Fruit fly (Drosophila melanogaster) whole organism, pupa: ENCODE measurements around the gene CG7768.
A peak's percentile ranks its signal among the peaks of the same experiment; 100 is the strongest.

ENCODE experiments used
- CG10348 ChIP-seq: fragments of 200-800 bp; sonication (Bioruptor generic); IDR thresholded peaks from 2 replicates; pipeline ENCODE4 v1.3.6; 2022; ENCODE audit warnings: missing biosample characterization, missing genetic modification characterization
- CG12605 ChIP-seq: fragments of 200-800 bp; sonication (Bioruptor generic); IDR thresholded peaks from 2 replicates; pipeline ENCODE4 v1.3.6; 2022; ENCODE audit warnings: missing biosample characterization, missing genetic modification characterization
- CG13204 ChIP-seq: fragments of 200-800 bp; sonication (Bioruptor generic); optimal IDR thresholded peaks from 2 replicates; lab custom pipeline; 2018; ENCODE audit warnings: missing biosample characterization, mild to moderate bottlenecking, missing genetic modification characterization, moderate library complexity
- CG14655 ChIP-seq: fragments of 200-800 bp; sonication (Bioruptor generic); optimal IDR thresholded peaks from 3 replicates; lab custom pipeline; 2017; ENCODE audit warnings: mild to moderate bottlenecking, missing biosample characterization, missing genetic modification reagents, missing genetic modification characterization
- CG15710 ChIP-seq: fragments of 200-800 bp; sonication (Bioruptor generic); optimal IDR thresholded peaks from 2 replicates; lab custom pipeline; 2018; ENCODE audit warnings: missing biosample characterization, mild to moderate bottlenecking, missing genetic modification characterization, moderate library complexity
- CG17806 ChIP-seq: fragments of 200-800 bp; sonication (Bioruptor generic); optimal IDR thresholded peaks from 2 replicates; lab custom pipeline; 2018; ENCODE audit warnings: missing biosample characterization, mild to moderate bottlenecking, missing genetic modification characterization, moderate library complexity
- CG32121 ChIP-seq: fragments of 200-800 bp; sonication (Bioruptor generic); IDR thresholded peaks from 2 replicates; pipeline ENCODE4 v1.3.6; 2022; ENCODE audit warnings: missing biosample characterization, missing genetic modification characterization
- CG34367 ChIP-seq: fragments of 200-800 bp; sonication (Bioruptor generic); optimal IDR thresholded peaks from 2 replicates; lab custom pipeline; 2018; ENCODE audit warnings: missing biosample characterization, mild to moderate bottlenecking, missing genetic modification characterization
- CG4496 ChIP-seq: fragments of 200-800 bp; sonication (Bioruptor generic); IDR thresholded peaks from 3 replicates; pipeline ENCODE4 v1.3.6; 2022; ENCODE audit warnings: missing biosample characterization, missing genetic modification characterization
- CG8159 ChIP-seq: fragments of 200-800 bp; sonication (Bioruptor generic); optimal IDR thresholded peaks from 3 replicates; lab custom pipeline; 2018; ENCODE audit warnings: missing biosample characterization, mild to moderate bottlenecking, missing genetic modification characterization, moderate library complexity
- CG8301 ChIP-seq: fragments of 200-800 bp; sonication (Bioruptor generic); optimal IDR thresholded peaks from 2 replicates; lab custom pipeline; 2018; ENCODE audit warnings: missing biosample characterization, mild to moderate bottlenecking, missing genetic modification characterization
- CG9948 ChIP-seq: fragments of 200-800 bp; sonication (Bioruptor generic); optimal IDR thresholded peaks from 2 replicates; lab custom pipeline; 2018; ENCODE audit warnings: missing biosample characterization, mild to moderate bottlenecking, missing genetic modification characterization, moderate library complexity
- D1 ChIP-seq: fragments of 200-800 bp; sonication (Bioruptor generic); optimal IDR thresholded peaks from 2 replicates; lab custom pipeline; 2018; ENCODE audit warnings: missing biosample characterization, mild to moderate bottlenecking, missing genetic modification characterization, moderate library complexity
- EcR ChIP-seq: fragments of 200-800 bp; sonication (Bioruptor generic); optimal IDR thresholded peaks from 3 replicates; lab custom pipeline; 2019; ENCODE audit warnings: missing biosample characterization, missing genetic modification characterization, mild to moderate bottlenecking, moderate library complexity, missing genetic modification reagents
- Ets98B ChIP-seq: fragments of 200-800 bp; sonication (Bioruptor generic); IDR thresholded peaks from 2 replicates; pipeline ENCODE4 v1.3.6; 2022; ENCODE audit warnings: missing biosample characterization, missing genetic modification characterization
- Pif1A ChIP-seq: fragments of 200-800 bp; sonication (Bioruptor generic); optimal IDR thresholded peaks from 3 replicates; lab custom pipeline; 2016; ENCODE audit warnings: missing biosample characterization, missing genetic modification characterization
- Pif1B ChIP-seq: fragments of 200-800 bp; sonication (Bioruptor generic); optimal IDR thresholded peaks from 3 replicates; lab custom pipeline; 2016; ENCODE audit warnings: missing biosample characterization, missing genetic modification characterization
- Snoo ChIP-seq: fragments of 200-800 bp; sonication (Bioruptor generic); optimal IDR thresholded peaks from 3 replicates; lab custom pipeline; 2017; ENCODE audit warnings: missing biosample characterization, mild to moderate bottlenecking, missing genetic modification characterization, inconsistent platforms
- fd96Ca ChIP-seq: fragments of 200-800 bp; sonication (Bioruptor generic); IDR thresholded peaks from 3 replicates; pipeline ENCODE4 v1.3.6; 2022; ENCODE audit warnings: missing biosample characterization, missing genetic modification characterization
- gl ChIP-seq: fragments of 200-800 bp; sonication (Bioruptor generic); optimal IDR thresholded peaks from 2 replicates; lab custom pipeline; 2018; ENCODE audit warnings: missing biosample characterization, mild to moderate bottlenecking, missing genetic modification characterization
- rn ChIP-seq: fragments of 200-800 bp; sonication (Bioruptor generic); IDR thresholded peaks from 2 replicates; pipeline ENCODE4 v1.3.6; 2022; ENCODE audit warnings: missing biosample characterization, missing genetic modification characterization

The CG7768 gene

DNA sequence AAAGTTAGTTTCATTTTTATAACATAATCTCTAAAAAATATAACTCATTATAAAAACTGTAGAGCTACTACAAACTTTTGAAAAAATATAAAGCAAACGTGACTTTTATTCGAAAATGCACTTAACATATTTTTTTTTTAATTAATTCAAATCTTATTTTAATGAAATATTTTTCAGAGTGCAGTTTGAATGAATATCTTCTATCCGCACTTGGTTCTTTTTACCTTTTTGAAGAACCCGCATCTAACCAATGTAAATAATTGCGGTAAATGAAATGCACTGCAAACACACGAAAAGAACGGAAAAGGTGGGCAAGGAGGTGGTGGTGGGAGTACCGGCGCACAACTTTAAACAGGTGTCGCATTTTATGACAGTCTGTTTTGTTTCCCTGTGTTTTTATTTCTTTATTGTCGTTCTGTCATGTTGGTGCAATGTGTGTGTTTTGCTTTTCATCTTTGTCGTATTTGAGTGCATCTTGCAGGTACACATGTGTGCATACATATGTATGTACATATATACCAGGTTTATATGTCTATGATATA, 24.0 kb upstream of the CG7768 start:
- peak; percentile 6 for TF ChIP-seq CG8159
- TF ChIP-seq CG32121 (GFP tag; lab: Robert Waterston, UW), result peak; percentile 35; the same call in 1 of the 2 replicates
- TF ChIP-seq CG10348 (GFP tag; lab: Robert Waterston, UW), result no peak
- TF ChIP-seq fd96Ca, result no peak
- no peak for TF ChIP-seq CG34367 (tag; lab: Kevin White, UChicago)
- no peak for TF ChIP-seq D1
- TF ChIP-seq CG15710, result no peak
- TF ChIP-seq CG17806 (tag; lab: Kevin White, UChicago), result no peak
- no peak for TF ChIP-seq CG4496 (GFP tag; lab: Robert Waterston, UW)
- TF ChIP-seq gl (tag; lab: Kevin White, UChicago), result no peak
- no peak for TF ChIP-seq Pif1A (GFP tag; lab: Kevin White, UChicago)
- TF ChIP-seq CG12605 (GFP tag; lab: Robert Waterston, UW), result no peak
- TF ChIP-seq CG13204 (GFP tag; lab: Kevin White, UChicago), result no peak
- TF ChIP-seq rn (GFP tag; lab: Robert Waterston, UW), result no peak
- no peak for TF ChIP-seq EcR (GFP tag; lab: Kevin White, UChicago)
- no peak for TF ChIP-seq Pif1B
- TF ChIP-seq CG8301, result no peak
- TF ChIP-seq, all 21 proteins: peak for 2

- TF ChIP-seq CG34367 (tag; lab: Kevin White, UChicago) (no peak), CG4496 (GFP tag; lab: Robert Waterston, UW) (no peak), CG17806 (tag; lab: Kevin White, UChicago) (no peak), D1 (no peak)
These were observed 22.3 kb upstream of the CG7768 start for dm6 chr3L:14195714-14196113.

DNA sequence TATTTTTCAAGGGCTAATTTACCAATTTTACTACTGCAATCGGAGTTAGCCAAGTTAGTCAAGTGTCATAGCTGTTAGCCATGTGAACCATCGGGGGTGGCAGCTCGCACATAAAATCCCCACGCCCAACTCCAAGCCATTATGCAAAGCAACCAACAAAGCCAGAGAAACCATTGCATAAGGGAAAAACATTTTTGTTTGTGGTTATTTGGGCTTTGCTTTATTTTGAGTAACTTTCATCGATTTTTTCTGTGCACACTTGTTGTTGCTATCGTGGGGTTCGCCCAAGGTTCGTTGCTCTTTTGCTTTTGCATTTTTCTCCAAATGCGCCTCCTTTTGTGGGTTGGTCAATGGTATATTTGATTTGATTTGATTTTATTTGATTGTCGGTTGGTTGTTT, 19.8 kb upstream of the CG7768 start:
- TF ChIP-seq CG10348 (GFP tag; lab: Robert Waterston, UW) (no peak), Snoo (tag; lab: Kevin White, UChicago) (no peak)

DNA sequence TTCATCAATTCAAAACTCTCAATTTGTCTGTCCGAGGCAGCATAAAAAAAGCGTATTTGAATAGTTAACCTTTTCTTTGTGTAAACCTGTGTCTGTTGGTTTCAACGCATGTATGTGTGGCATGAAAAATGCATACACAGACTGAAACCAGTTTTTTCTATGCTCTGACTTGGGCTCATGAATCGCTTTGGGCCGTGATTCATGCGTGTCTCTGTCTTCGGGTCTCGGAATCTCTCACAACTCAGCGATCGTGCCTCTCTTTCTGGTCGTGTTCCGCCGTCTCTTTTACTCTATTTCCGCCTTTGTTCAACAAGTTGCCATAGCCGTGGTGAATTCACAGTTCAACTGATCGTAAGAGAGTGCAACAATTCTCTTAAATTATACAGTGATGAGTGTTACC, 17.0 kb upstream of the CG7768 start:
- TF ChIP-seq gl (tag; lab: Kevin White, UChicago) (no peak), D1 (peak; percentile 24), CG34367 (tag; lab: Kevin White, UChicago) (no peak), EcR (GFP tag; lab: Kevin White, UChicago) (peak; percentile 52), CG32121 (GFP tag; lab: Robert Waterston, UW) (peak; percentile 18; the same call in 1 of the 2 replicates)

DNA sequence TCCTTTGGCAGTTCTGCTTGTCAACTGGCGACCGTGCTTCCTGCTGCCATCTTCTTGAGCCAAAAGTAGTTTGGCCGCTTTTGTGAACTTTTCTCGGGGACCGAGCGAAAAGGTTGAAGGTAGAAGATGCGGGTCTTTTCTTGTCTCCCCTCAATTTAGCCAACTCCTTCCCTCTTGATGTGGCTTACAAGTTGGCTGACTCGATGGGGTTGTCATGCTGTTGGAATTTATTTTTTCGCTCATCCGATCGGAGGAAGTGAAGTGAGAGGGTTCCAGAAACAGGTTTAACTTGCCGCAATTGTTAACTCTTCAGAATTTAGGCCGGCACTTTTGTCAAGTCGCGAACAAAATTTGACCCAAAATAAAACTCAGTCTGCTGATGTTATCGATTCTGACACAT, 15.7 kb upstream of the CG7768 start:
- TF ChIP-seq D1 (no peak), CG15710 (no peak), Pif1B (no peak), Pif1A (GFP tag; lab: Kevin White, UChicago) (no peak), gl (tag; lab: Kevin White, UChicago) (no peak), EcR (GFP tag; lab: Kevin White, UChicago) (peak; percentile 78), CG8159 (no peak), Snoo (tag; lab: Kevin White, UChicago) (no peak)

DNA sequence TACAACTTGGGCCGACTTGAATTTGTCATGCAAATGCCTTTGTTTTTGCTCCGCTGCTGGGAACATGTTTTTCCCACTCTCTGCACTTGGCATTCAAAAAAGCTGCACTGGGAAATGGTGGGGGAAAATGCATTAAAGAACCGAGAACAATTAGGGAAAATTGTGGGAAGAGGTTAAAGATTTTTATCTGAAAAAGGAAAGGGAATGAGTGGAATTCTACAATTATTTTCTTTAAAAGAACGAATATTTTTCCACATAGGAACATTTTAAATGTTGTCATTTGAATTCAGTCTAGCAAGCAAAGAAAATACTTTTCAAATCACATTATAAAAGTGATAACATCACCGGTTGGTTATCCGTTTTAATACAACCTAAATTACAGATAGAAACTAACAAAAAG, 15.0 kb upstream of the CG7768 start, which contains the start of gene saturn:
Gene saturn (plus strand): TSS at position 301 of the 400 bp plus-strand sequence.
- TF ChIP-seq CG13204 (GFP tag; lab: Kevin White, UChicago) (no peak), CG10348 (GFP tag; lab: Robert Waterston, UW) (no peak), gl (tag; lab: Kevin White, UChicago) (no peak), CG17806 (tag; lab: Kevin White, UChicago) (no peak), D1 (no peak), rn (GFP tag; lab: Robert Waterston, UW) (no peak), CG8301 (no peak), Pif1A (GFP tag; lab: Kevin White, UChicago) (no peak)
- TF ChIP-seq, all 21 proteins: peak for 0

DNA sequence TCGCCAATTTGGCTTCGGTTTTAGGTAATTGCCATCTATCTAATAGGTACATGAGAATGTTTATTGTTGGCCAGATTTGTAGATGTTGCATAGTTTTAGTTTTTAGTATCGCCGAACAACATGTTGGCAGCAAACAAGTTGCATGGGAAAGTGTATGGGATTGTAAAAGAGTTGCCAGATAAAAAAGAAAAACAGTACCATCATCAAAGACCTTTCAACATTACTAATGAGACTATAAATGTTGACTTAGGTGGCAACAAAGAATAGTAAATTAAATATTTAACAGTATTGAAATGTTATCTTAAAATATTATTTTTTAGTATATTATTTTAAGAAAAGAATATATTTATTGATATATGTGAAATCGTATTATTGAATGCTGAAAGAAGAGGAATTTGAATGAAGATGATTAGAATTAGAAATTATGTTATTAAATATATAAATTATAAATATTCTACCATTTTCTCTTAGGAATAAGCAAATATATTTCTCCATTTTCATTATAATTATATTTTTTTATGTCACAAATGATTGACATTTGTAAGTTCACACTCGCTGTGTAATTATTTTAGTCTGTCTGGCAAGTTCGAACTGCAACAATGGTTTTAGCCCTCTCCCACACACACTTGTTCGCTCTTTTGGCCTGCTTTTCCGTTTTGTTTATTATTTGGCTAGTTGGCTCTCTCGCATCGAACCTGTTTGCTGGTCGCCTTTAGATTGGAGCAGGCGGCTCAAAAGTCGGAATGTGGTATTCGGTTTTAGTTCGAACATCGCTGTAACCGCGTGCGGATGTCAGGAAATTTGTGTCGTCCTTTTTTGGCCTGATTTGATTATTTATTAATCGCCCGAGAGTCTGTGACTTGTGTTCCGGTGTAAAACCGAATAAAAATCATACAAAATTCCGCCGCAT, 13.1 kb upstream of the CG7768 start:
- TF ChIP-seq rn (GFP tag; lab: Robert Waterston, UW), result no peak
- peak; percentile 55 for TF ChIP-seq CG14655 (GFP tag; lab: Kevin White, UChicago)
- TF ChIP-seq EcR (GFP tag; lab: Kevin White, UChicago), result no peak
- no peak for TF ChIP-seq D1
- TF ChIP-seq Pif1A (GFP tag; lab: Kevin White, UChicago), result no peak
- TF ChIP-seq Ets98B (GFP tag; lab: Robert Waterston, UW), result peak; percentile 16; the same call in 1 of the 2 replicates
- TF ChIP-seq CG15710, result no peak
- no peak for TF ChIP-seq CG32121 (GFP tag; lab: Robert Waterston, UW)
- no peak for TF ChIP-seq CG34367 (tag; lab: Kevin White, UChicago)
- peak; percentile 48 for TF ChIP-seq CG9948
- TF ChIP-seq CG4496 (GFP tag; lab: Robert Waterston, UW), result no peak
- peak; percentile 17 for TF ChIP-seq CG8159
- TF ChIP-seq CG8301, result peak; percentile 8
